Worm (Caenorhabditis elegans) whole organism, midembryonic: ENCODE results near the gene C36C5.15.

Experiments
- T22C8.4 ChIP-seq: fragments of 200-800 bp; sonication (Bioruptor generic); IDR thresholded peaks from 2 replicates; pipeline ENCODE4 v1.3.6; 2022; ENCODE audit warnings: missing genetic modification characterization, missing compliant biosample characterization
- flt-1 ChIP-seq: fragments of 200-800 bp; sonication (Bioruptor generic); IDR thresholded peaks from 2 replicates; pipeline ENCODE4 v1.3.6; 2022; ENCODE audit warnings: missing genetic modification characterization, missing compliant biosample characterization
- med-1 ChIP-seq: sonication (generic microtip); optimal IDR thresholded peaks from 2 replicates; lab custom pipeline; 2017; ENCODE audit warnings: missing genetic modification characterization, mild to moderate bottlenecking, missing compliant biosample characterization, antibody characterized with exemption, missing genetic modification reagents; ENCODE audit not compliant: insufficient read depth
- ref-1 ChIP-seq: fragments of 200-800 bp; sonication (Bioruptor generic); conservative IDR thresholded peaks from 2 replicates; pipeline ENCODE4 v1.3.6; 2022; ENCODE audit warnings: missing genetic modification reagents, missing genetic modification characterization, missing compliant biosample characterization
- tab-1 ChIP-seq: fragments of 200-800 bp; sonication (Bioruptor generic); IDR thresholded peaks from 2 replicates; pipeline ENCODE4 v1.3.6; 2022; ENCODE audit warnings: missing genetic modification characterization, missing compliant biosample characterization
- ztf-23 ChIP-seq: fragments of 200-800 bp; sonication (Bioruptor generic); IDR thresholded peaks from 2 replicates; pipeline ENCODE4 v1.3.6; 2022; ENCODE audit warnings: missing genetic modification reagents, missing genetic modification characterization, missing compliant biosample characterization
- ztf-29 ChIP-seq: fragments of 200-800 bp; sonication (Bioruptor generic); IDR thresholded peaks from 2 replicates; pipeline ENCODE4 v1.3.6; 2022; ENCODE audit warnings: missing genetic modification reagents, missing genetic modification characterization, missing compliant biosample characterization

DNA sequence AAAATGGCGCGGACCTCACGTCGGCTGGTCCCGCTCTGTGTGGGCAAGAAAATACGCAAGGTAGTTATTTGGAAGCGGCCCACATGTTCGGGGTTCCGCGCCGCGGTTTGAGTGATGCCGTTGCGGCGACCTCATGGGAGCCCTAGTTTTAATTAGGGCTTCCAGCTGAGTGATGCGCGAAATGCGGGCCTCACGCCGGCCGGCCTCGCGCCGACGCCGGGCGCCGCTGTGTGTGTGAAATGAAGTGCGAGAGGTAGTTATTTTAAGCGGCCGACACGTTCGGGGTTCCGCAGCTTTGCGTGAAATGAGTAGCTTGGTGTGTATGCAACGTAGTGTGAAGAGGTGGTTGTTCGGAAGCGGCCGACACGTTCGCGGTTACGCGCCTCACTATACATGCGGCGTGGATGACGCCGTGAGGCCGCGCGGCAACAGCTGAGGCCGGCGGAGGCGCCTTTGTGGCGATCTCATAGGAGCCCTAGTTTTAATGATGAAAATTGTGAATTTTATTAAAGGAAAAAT is 18.6 kb downstream of the C36C5.15 start:
- TF ChIP-seq med-1 (GFP tag; lab: Kevin White, UChicago) = no peak
- TF ChIP-seq T22C8.4 (GFP tag; lab: Robert Waterston, UW) = no peak
- no peak for TF ChIP-seq tab-1
- no peak for TF ChIP-seq ztf-23 (GFP tag; lab: Robert Waterston, UW)
- TF ChIP-seq ref-1 (GFP tag; lab: Robert Waterston, UW) = no peak
- no peak for TF ChIP-seq ztf-29
- no peak for TF ChIP-seq flt-1 (GFP tag; lab: Robert Waterston, UW)
